Fruit fly (Drosophila melanogaster) whole organism, pupa: ENCODE data around the gene tw.

ENCODE experiments used
- CG10348 ChIP-seq: fragments of 200-800 bp; sonication (Bioruptor generic); IDR thresholded peaks from 2 replicates; pipeline ENCODE4 v1.3.6; 2022; ENCODE audit warnings: missing biosample characterization, missing genetic modification characterization
- CG13204 ChIP-seq: fragments of 200-800 bp; sonication (Bioruptor generic); optimal IDR thresholded peaks from 2 replicates; lab custom pipeline; 2018; ENCODE audit warnings: missing biosample characterization, mild to moderate bottlenecking, missing genetic modification characterization, moderate library complexity
- CG14655 ChIP-seq: fragments of 200-800 bp; sonication (Bioruptor generic); optimal IDR thresholded peaks from 3 replicates; lab custom pipeline; 2017; ENCODE audit warnings: mild to moderate bottlenecking, missing biosample characterization, missing genetic modification reagents, missing genetic modification characterization
- CG17806 ChIP-seq: fragments of 200-800 bp; sonication (Bioruptor generic); optimal IDR thresholded peaks from 2 replicates; lab custom pipeline; 2018; ENCODE audit warnings: missing biosample characterization, mild to moderate bottlenecking, missing genetic modification characterization, moderate library complexity
- CG34367 ChIP-seq: fragments of 200-800 bp; sonication (Bioruptor generic); optimal IDR thresholded peaks from 2 replicates; lab custom pipeline; 2018; ENCODE audit warnings: missing biosample characterization, mild to moderate bottlenecking, missing genetic modification characterization
- CG8159 ChIP-seq: fragments of 200-800 bp; sonication (Bioruptor generic); optimal IDR thresholded peaks from 3 replicates; lab custom pipeline; 2018; ENCODE audit warnings: missing biosample characterization, mild to moderate bottlenecking, missing genetic modification characterization, moderate library complexity
- D1 ChIP-seq: fragments of 200-800 bp; sonication (Bioruptor generic); optimal IDR thresholded peaks from 2 replicates; lab custom pipeline; 2018; ENCODE audit warnings: missing biosample characterization, mild to moderate bottlenecking, missing genetic modification characterization, moderate library complexity

DNA sequence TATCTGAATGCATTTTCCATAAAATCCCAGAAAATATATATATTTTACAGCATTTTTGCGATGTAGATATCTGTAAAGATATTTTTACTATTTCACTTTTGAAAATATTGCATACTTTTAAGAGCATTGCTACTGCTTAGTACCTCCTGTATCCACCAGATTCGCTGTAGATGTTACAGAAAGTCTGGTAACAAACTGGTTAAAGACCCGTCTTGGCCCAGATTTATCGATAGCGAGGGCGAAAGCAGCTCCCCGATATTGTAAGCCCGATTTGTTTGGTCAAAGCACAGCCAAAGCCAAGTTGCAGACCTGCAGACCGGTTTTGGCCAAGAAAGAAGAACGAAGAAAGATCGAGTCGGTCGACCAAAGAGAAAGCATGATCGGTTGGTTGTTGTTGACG lies at the start of gene tw:
- TF ChIP-seq CG34367 (tag; lab: Kevin White, UChicago) (no peak), CG17806 (tag; lab: Kevin White, UChicago) (no peak), CG13204 (no peak), D1 (tag; lab: Kevin White, UChicago) (no peak), CG10348 (GFP tag; lab: Robert Waterston, UW) (no peak), CG14655 (GFP tag; lab: Kevin White, UChicago) (no peak), CG8159 (tag; lab: Kevin White, UChicago) (no peak)
